Worm (Caenorhabditis elegans) whole organism, L4 larva: ENCODE data around the gene dohh-1.
A peak's percentile ranks its signal among the peaks of the same experiment; 100 is the strongest.

Source experiments
- F44E2.7 ChIP-seq: fragments of 200-800 bp; sonication (Bioruptor generic); IDR thresholded peaks from 2 replicates; pipeline ENCODE4 v2.1.2; 2022; ENCODE audit warnings: missing genetic modification characterization, missing compliant biosample characterization
- ZK337.2 ChIP-seq: fragments of 200-800 bp; sonication (Bioruptor generic); IDR thresholded peaks from 2 replicates; pipeline ENCODE4 v1.3.6; 2022; ENCODE audit warnings: missing genetic modification reagents, missing genetic modification characterization, missing compliant biosample characterization
- aly-2 ChIP-seq: sonication (generic microtip); optimal IDR thresholded peaks from 2 replicates; lab custom pipeline; 2018; ENCODE audit warnings: missing biosample characterization, missing genetic modification characterization
- arid-1 ChIP-seq: fragments of 200-800 bp; sonication (Bioruptor generic); conservative IDR thresholded peaks from 2 replicates; pipeline ENCODE4 v1.3.6; 2022; ENCODE audit warnings: missing genetic modification reagents, missing genetic modification characterization, missing compliant biosample characterization
- ceh-82 ChIP-seq: sonication (generic microtip); optimal IDR thresholded peaks from 2 replicates; lab custom pipeline; 2017; ENCODE audit warnings: missing biosample characterization, missing genetic modification characterization
- daf-16 ChIP-seq, 3 experiments: sonication (generic microtip); optimal IDR thresholded peaks; 2 replicates each; lab custom pipeline; 2016 to 2017; ENCODE audit warnings: missing genetic modification characterization in 3 of 3, missing genetic modification reagents in 3 of 3, mild to moderate bottlenecking in 2 of 3, missing compliant biosample characterization in 2 of 3, missing biosample characterization in 1 of 3, moderate library complexity in 1 of 3
- dmd-6 ChIP-seq: fragments of 200-800 bp; sonication (Bioruptor generic); IDR thresholded peaks from 2 replicates; pipeline ENCODE4 v1.3.6; 2022; ENCODE audit warnings: missing genetic modification reagents, missing genetic modification characterization, missing compliant biosample characterization
- dmd-9 ChIP-seq: fragments of 200-800 bp; sonication (Bioruptor generic); IDR thresholded peaks from 2 replicates; pipeline ENCODE4 v1.3.6; 2022; ENCODE audit warnings: missing genetic modification reagents, missing genetic modification characterization, missing compliant biosample characterization
- duxl-1 ChIP-seq: sonication (generic microtip); optimal IDR thresholded peaks from 2 replicates; lab custom pipeline; 2016; ENCODE audit warnings: mild to moderate bottlenecking, missing genetic modification characterization, moderate library complexity, missing compliant biosample characterization; ENCODE audit not compliant: poor library complexity
- dve-1 ChIP-seq: sonication (generic microtip); optimal IDR thresholded peaks from 2 replicates; lab custom pipeline; 2017; ENCODE audit warnings: antibody characterized with exemption, mild to moderate bottlenecking, missing genetic modification characterization, missing compliant biosample characterization; ENCODE audit not compliant: insufficient read depth
- egl-27 ChIP-seq: sonication (generic microtip); optimal IDR thresholded peaks from 3 replicates; lab custom pipeline; 2017; ENCODE audit warnings: missing biosample characterization, missing genetic modification reagents, missing genetic modification characterization
- egl-43 ChIP-seq: fragments of 200-800 bp; sonication (Bioruptor generic); IDR thresholded peaks from 2 replicates; pipeline ENCODE4 v1.3.6; 2022; ENCODE audit warnings: missing genetic modification reagents, missing genetic modification characterization, missing compliant biosample characterization
- gei-8 ChIP-seq: fragments of 200-800 bp; sonication (Bioruptor generic); optimal IDR thresholded peaks from 2 replicates; lab custom pipeline; 2018; ENCODE audit warnings: mild to moderate bottlenecking, missing genetic modification characterization, missing compliant biosample characterization
- hlh-30 ChIP-seq: sonication (generic microtip); optimal IDR thresholded peaks from 2 replicates; lab custom pipeline; 2017; ENCODE audit warnings: antibody characterized with exemption, mild to moderate bottlenecking, missing genetic modification characterization, missing compliant biosample characterization; ENCODE audit not compliant: insufficient read depth
- lin-15B ChIP-seq: fragments of 150-350 bp; sonication (generic microtip); optimal IDR thresholded peaks from 3 replicates; lab custom pipeline; 2014; ENCODE audit warnings: missing biosample characterization, missing genetic modification characterization
- lin-29 ChIP-seq: fragments of 200-800 bp; sonication (Bioruptor generic); IDR thresholded peaks from 2 replicates; pipeline ENCODE4 v1.3.6; 2022; ENCODE audit warnings: missing genetic modification reagents, missing genetic modification characterization, missing compliant biosample characterization
- lin-38 ChIP-seq: fragments of 200-800 bp; sonication (Bioruptor generic); IDR thresholded peaks from 2 replicates; pipeline ENCODE4 v1.3.6; 2022; ENCODE audit warnings: missing genetic modification reagents, missing genetic modification characterization, missing compliant biosample characterization
- lir-3 ChIP-seq: sonication (generic microtip); optimal IDR thresholded peaks from 2 replicates; lab custom pipeline; 2016; ENCODE audit warnings: mild to moderate bottlenecking, missing genetic modification characterization, missing compliant biosample characterization
- lsy-2 ChIP-seq, 2 experiments: fragments of 150-350 bp in 1 of 2; sonication (generic microtip) in 1 of 2; optimal IDR thresholded peaks; 2 replicates each; lab custom pipeline; 2014 to 2017; ENCODE audit warnings: missing biosample characterization in 2 of 2, missing genetic modification characterization in 2 of 2
- madf-5 ChIP-seq, 2 experiments: fragments of 200-800 bp; sonication (Bioruptor generic); IDR thresholded peaks; 2 replicates each; pipeline ENCODE4 v1.3.6; 2022; ENCODE audit warnings: missing compliant biosample characterization in 2 of 2, missing genetic modification characterization in 2 of 2
- madf-9 ChIP-seq: fragments of 200-800 bp; sonication (Bioruptor generic); conservative IDR thresholded peaks from 2 replicates; pipeline ENCODE4 v1.3.6; 2022; ENCODE audit warnings: missing genetic modification reagents, missing genetic modification characterization, missing compliant biosample characterization
- mdl-1 ChIP-seq, 2 experiments: fragments of 150-350 bp in 1 of 2; sonication (generic microtip) in 1 of 2; optimal IDR thresholded peaks; 2 replicates each; lab custom pipeline; 2014 to 2017; ENCODE audit warnings: missing biosample characterization in 2 of 2, missing genetic modification characterization in 2 of 2
- mdt-29 ChIP-seq: fragments of 200-800 bp; sonication (Bioruptor generic); IDR thresholded peaks from 2 replicates; pipeline ENCODE4 v1.3.6; 2022; ENCODE audit warnings: missing genetic modification reagents, missing genetic modification characterization, missing compliant biosample characterization
- mep-1 ChIP-seq: fragments of 150-350 bp; sonication (generic microtip); optimal IDR thresholded peaks from 3 replicates; lab custom pipeline; 2014; ENCODE audit warnings: missing biosample characterization, missing genetic modification characterization
- mes-2 ChIP-seq: sonication (generic microtip); optimal IDR thresholded peaks from 2 replicates; lab custom pipeline; 2016; ENCODE audit warnings: missing genotype, mild to moderate bottlenecking, missing genetic modification characterization, missing compliant biosample characterization; ENCODE audit not compliant: poor library complexity, severe bottlenecking
- mxl-2 ChIP-seq: fragments of 200-800 bp; sonication (Bioruptor generic); conservative IDR thresholded peaks from 2 replicates; pipeline ENCODE4 v1.3.6; 2022; ENCODE audit warnings: missing genetic modification reagents, missing genetic modification characterization, missing compliant biosample characterization
- nhr-102 ChIP-seq: sonication (generic microtip); optimal IDR thresholded peaks from 2 replicates; lab custom pipeline; 2016; ENCODE audit warnings: mild to moderate bottlenecking, missing genetic modification characterization, moderate library complexity, missing compliant biosample characterization
- nhr-11 ChIP-seq: fragments of 150-350 bp; optimal IDR thresholded peaks from 2 replicates; lab custom pipeline; 2014; ENCODE audit warnings: missing biosample characterization, missing genetic modification characterization
- nhr-237 ChIP-seq: sonication (generic microtip); optimal IDR thresholded peaks from 2 replicates; lab custom pipeline; 2017; ENCODE audit warnings: missing biosample characterization, missing genetic modification characterization
- nhr-25 ChIP-seq: sonication (generic microtip); optimal IDR thresholded peaks from 2 replicates; lab custom pipeline; 2017; ENCODE audit warnings: missing genetic modification characterization, mild to moderate bottlenecking, missing compliant biosample characterization, antibody characterized with exemption, moderate library complexity, borderline replicate concordance; ENCODE audit not compliant: insufficient read depth
- nhr-28 ChIP-seq: fragments of 150-350 bp; optimal IDR thresholded peaks from 2 replicates; lab custom pipeline; 2014; ENCODE audit warnings: missing biosample characterization, missing genetic modification characterization
- nhr-41 ChIP-seq: fragments of 200-800 bp; sonication (Bioruptor generic); IDR thresholded peaks from 2 replicates; pipeline ENCODE4 v1.3.6; 2022; ENCODE audit warnings: missing genetic modification reagents, missing genetic modification characterization, missing compliant biosample characterization
- nhr-42 ChIP-seq: fragments of 200-800 bp; sonication (Bioruptor generic); IDR thresholded peaks from 2 replicates; pipeline ENCODE4 v1.3.6; 2022; ENCODE audit warnings: missing genetic modification characterization, missing compliant biosample characterization
- nhr-76 ChIP-seq: fragments of 150-350 bp; optimal IDR thresholded peaks from 2 replicates; lab custom pipeline; 2014; ENCODE audit warnings: missing biosample characterization, missing genetic modification characterization
- nhr-77 ChIP-seq: fragments of 150-350 bp; optimal IDR thresholded peaks from 2 replicates; lab custom pipeline; 2014; ENCODE audit warnings: missing biosample characterization, missing genetic modification characterization
- skn-1 ChIP-seq: fragments of 150-350 bp; optimal IDR thresholded peaks from 2 replicates; lab custom pipeline; 2014; ENCODE audit warnings: missing biosample characterization, missing genetic modification characterization
- snpc-1.2 ChIP-seq: fragments of 200-800 bp; sonication (Bioruptor generic); IDR thresholded peaks from 2 replicates; pipeline ENCODE4 v1.3.6; 2022; ENCODE audit warnings: missing genetic modification reagents, missing genetic modification characterization, missing compliant biosample characterization
- snpc-4 ChIP-seq: fragments of 150-350 bp; optimal IDR thresholded peaks from 2 replicates; lab custom pipeline; 2014; ENCODE audit warnings: missing biosample characterization, missing genetic modification characterization
- spr-1 ChIP-seq: sonication (generic microtip); optimal IDR thresholded peaks from 2 replicates; lab custom pipeline; 2016; ENCODE audit warnings: mild to moderate bottlenecking, missing genetic modification characterization, missing compliant biosample characterization
- tag-97 ChIP-seq: fragments of 200-800 bp; sonication (Bioruptor generic); IDR thresholded peaks from 2 replicates; pipeline ENCODE4 v1.3.6; 2022; ENCODE audit warnings: missing genetic modification characterization, missing compliant biosample characterization
- unc-39 ChIP-seq: sonication (generic microtip); optimal IDR thresholded peaks from 2 replicates; lab custom pipeline; 2017; ENCODE audit warnings: missing biosample characterization, missing genetic modification characterization
- zip-11 ChIP-seq: fragments of 200-800 bp; sonication (Bioruptor generic); IDR thresholded peaks from 2 replicates; pipeline ENCODE4 v1.3.6; 2022; ENCODE audit warnings: missing genetic modification characterization, missing compliant biosample characterization
- ztf-7 ChIP-seq: fragments of 150-350 bp; optimal IDR thresholded peaks from 2 replicates; lab custom pipeline; 2014; ENCODE audit warnings: missing biosample characterization, missing genetic modification characterization

The dohh-1 gene

DNA sequence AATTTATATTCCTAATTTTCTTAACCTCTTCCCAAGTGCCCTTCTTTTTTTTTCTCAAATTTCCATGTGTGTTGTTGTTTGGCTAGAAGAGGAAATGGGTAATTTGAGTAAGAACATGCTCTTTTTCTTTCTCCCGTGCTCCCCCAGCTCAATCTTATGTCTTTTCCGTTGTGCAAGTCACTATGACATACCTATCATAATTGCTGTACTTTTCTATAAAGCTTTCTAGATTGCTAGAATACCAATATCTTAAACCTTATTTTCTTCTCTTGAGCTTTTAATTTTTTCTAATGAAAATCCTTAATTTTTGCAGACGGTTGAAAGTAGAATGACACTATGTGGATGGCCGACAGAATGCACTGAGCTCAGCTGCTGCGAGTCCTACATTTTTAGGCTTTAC is 9.5 kb upstream of the dohh-1 start, which contains the start of gene txt-13:
txt-13 (plus strand) TSS at position 301 of the 400 bp plus-strand sequence.
- TF ChIP-seq lsy-2 (tag; optimal IDR thresholded peaks at IDR 0.05; lab: Kevin White, UChicago), result no peak
- no peak for TF ChIP-seq mes-2 (tag; lab: Kevin White, UChicago)
- TF ChIP-seq nhr-41 (GFP tag; lab: Robert Waterston, UW), result no peak
- TF ChIP-seq F44E2.7 (GFP tag; lab: Robert Waterston, UW), result no peak
- TF ChIP-seq arid-1 (GFP tag; lab: Robert Waterston, UW), result no peak
- TF ChIP-seq nhr-11 (tag; lab: Kevin White, UChicago), result no peak
- TF ChIP-seq nhr-28, result no peak
- TF ChIP-seq madf-9 (GFP tag; lab: Robert Waterston, UW), result no peak
- TF ChIP-seq lin-15B (tag; lab: Kevin White, UChicago), result no peak
- TF ChIP-seq skn-1 (tag; lab: Kevin White, UChicago), result no peak
- no peak for TF ChIP-seq nhr-76
- no peak for TF ChIP-seq lir-3 (tag; lab: Kevin White, UChicago)
- TF ChIP-seq madf-5 (GFP tag; IDR thresholded peaks at IDR 0.05; lab: Robert Waterston, UW), result no peak
- no peak for TF ChIP-seq mep-1 (tag; lab: Kevin White, UChicago)
- no peak for TF ChIP-seq ztf-7
- TF ChIP-seq daf-16 (GFP tag; optimal IDR thresholded peaks at IDR 0.05; lab: Kevin White, UChicago), result no peak
- no peak for TF ChIP-seq daf-16 (tag; optimal IDR thresholded peaks at IDR 0.05; lab: Kevin White, UChicago)
- TF ChIP-seq tag-97 (GFP tag; lab: Robert Waterston, UW), result no peak
- no peak for TF ChIP-seq gei-8 (GFP tag; lab: Kevin White, UChicago)
- TF ChIP-seq snpc-4 (tag; lab: Kevin White, UChicago), result no peak
- no peak for TF ChIP-seq mdl-1 (tag; optimal IDR thresholded peaks at IDR 0.05; lab: Kevin White, UChicago)
- TF ChIP-seq, all 104 proteins: peak for 0

DNA sequence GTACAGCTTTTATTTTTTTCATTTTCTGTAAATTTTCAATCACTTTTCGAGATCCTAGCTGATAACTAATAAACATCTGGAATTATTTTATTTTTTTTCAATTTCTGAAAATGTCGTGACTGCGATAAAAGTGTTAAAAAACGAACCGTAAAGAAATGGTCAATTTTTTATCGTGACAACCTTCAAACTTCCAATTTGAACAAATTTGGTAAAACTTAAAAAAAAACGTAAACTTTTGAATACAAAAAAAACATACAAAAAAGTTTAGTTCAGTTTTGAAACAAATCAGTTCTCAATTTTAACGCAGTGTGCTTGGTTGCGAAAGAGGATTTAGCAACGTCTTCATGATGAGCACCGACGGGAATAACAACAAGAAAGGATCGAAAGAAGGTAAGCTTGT is 7.8 kb upstream of the dohh-1 start, which contains the start of gene C06A1.3:
C06A1.3 (plus strand) TSS at position 301 of the 400 bp plus-strand sequence.
- no peak for TF ChIP-seq nhr-77 (tag; lab: Kevin White, UChicago)
- TF ChIP-seq egl-27 (tag; lab: Kevin White, UChicago), result no peak
- TF ChIP-seq nhr-11 (tag; lab: Kevin White, UChicago), result no peak
- TF ChIP-seq lin-15B (tag; lab: Kevin White, UChicago), result no peak
- no peak for TF ChIP-seq snpc-1.2 (GFP tag; lab: Robert Waterston, UW)
- no peak for TF ChIP-seq nhr-102 (tag; lab: Kevin White, UChicago)
- TF ChIP-seq mdl-1 (tag; optimal IDR thresholded peaks at IDR 0.05; lab: Kevin White, UChicago), result no peak
- TF ChIP-seq madf-9 (GFP tag; lab: Robert Waterston, UW), result no peak
- TF ChIP-seq daf-16 (GFP tag; optimal IDR thresholded peaks at IDR 0.05; lab: Kevin White, UChicago), result no peak
- TF ChIP-seq daf-16 (tag; optimal IDR thresholded peaks at IDR 0.05; lab: Kevin White, UChicago), result no peak
- TF ChIP-seq unc-39 (tag; lab: Kevin White, UChicago), result no peak
- no peak for TF ChIP-seq ZK337.2 (GFP tag; lab: Robert Waterston, UW)
- TF ChIP-seq aly-2 (tag; lab: Kevin White, UChicago), result no peak
- no peak for TF ChIP-seq dmd-9
- no peak for TF ChIP-seq dmd-6 (GFP tag; lab: Robert Waterston, UW)
- no peak for TF ChIP-seq lir-3 (tag; lab: Kevin White, UChicago)
- no peak for TF ChIP-seq zip-11 (GFP tag; lab: Robert Waterston, UW)
- TF ChIP-seq lin-29 (GFP tag; lab: Robert Waterston, UW), result no peak
- no peak for TF ChIP-seq lsy-2 (tag; optimal IDR thresholded peaks at IDR 0.05; lab: Kevin White, UChicago)
- TF ChIP-seq nhr-25 (tag; lab: Kevin White, UChicago), result no peak

DNA sequence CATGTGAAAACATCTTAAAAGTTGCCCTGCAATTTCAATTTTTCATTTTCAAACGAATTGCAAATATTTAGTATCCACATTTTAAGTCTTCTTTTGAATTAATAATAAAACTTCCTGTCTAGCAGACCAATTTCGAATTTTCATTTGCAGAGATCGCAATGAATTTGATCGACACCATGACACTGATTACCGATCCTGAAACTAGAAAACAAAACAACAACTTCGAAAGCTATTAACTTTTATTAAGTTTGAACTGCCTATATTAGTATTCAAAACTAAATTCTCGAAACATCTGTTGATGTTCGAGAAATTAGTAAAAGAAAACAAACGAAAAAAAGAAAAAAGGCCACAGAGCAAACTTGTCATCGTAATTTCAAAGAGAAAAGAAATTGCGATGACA is 5.6 kb upstream of the dohh-1 start:
- TF ChIP-seq mdt-29 (GFP tag; lab: Robert Waterston, UW) (no peak), gei-8 (GFP tag; lab: Kevin White, UChicago) (no peak), egl-43 (GFP tag; lab: Robert Waterston, UW) (no peak), nhr-76 (no peak), nhr-42 (GFP tag; lab: Robert Waterston, UW) (no peak), mdl-1 (tag; optimal IDR thresholded peaks at IDR 0.05; lab: Kevin White, UChicago) (no peak), nhr-11 (tag; lab: Kevin White, UChicago) (no peak), madf-5 (GFP tag; IDR thresholded peaks at IDR 0.05; lab: Robert Waterston, UW) (0 out of 4 replicates have a peak, but pooled peaks of 1 of the 2 experiments have one; percentile 16), lin-15B (tag; lab: Kevin White, UChicago) (no peak), hlh-30 (no peak), nhr-41 (GFP tag; lab: Robert Waterston, UW) (no peak), ceh-82 (no peak), madf-9 (GFP tag; lab: Robert Waterston, UW) (no peak), lin-38 (GFP tag; lab: Robert Waterston, UW) (peak; percentile 60), mxl-2 (no peak), daf-16 (GFP tag; optimal IDR thresholded peaks at IDR 0.05; lab: Kevin White, UChicago) (no peak), daf-16 (tag; optimal IDR thresholded peaks at IDR 0.05; lab: Kevin White, UChicago) (no peak), spr-1 (tag; lab: Kevin White, UChicago) (no peak), ztf-7 (no peak), snpc-4 (tag; lab: Kevin White, UChicago) (no peak), nhr-237 (tag; lab: Kevin White, UChicago) (no peak), snpc-1.2 (GFP tag; lab: Robert Waterston, UW) (no peak), dve-1 (tag; lab: Kevin White, UChicago) (no peak), duxl-1 (tag; lab: Kevin White, UChicago) (peak; percentile 21)
